Worm (Caenorhabditis elegans) whole organism, L1 larva: Measurements from ENCODE around the gene nspb-9.

ENCODE experiments used
- C34B4.2 ChIP-seq: sonication (generic microtip); optimal IDR thresholded peaks from 2 replicates; lab custom pipeline; 2017; ENCODE audit warnings: mild to moderate bottlenecking, missing genetic modification characterization, missing compliant biosample characterization
- aha-1 ChIP-seq: fragments of 150-350 bp; optimal IDR thresholded peaks from 2 replicates; lab custom pipeline; 2014; ENCODE audit warnings: missing biosample characterization, missing genetic modification characterization
- alr-1 ChIP-seq: fragments of 200-800 bp; sonication (Bioruptor generic); optimal IDR thresholded peaks from 2 replicates; lab custom pipeline; 2018; ENCODE audit warnings: borderline replicate concordance, mild to moderate bottlenecking, missing genetic modification characterization, missing compliant biosample characterization
- aly-2 ChIP-seq: fragments of 150-350 bp; optimal IDR thresholded peaks from 2 replicates; lab custom pipeline; 2014; ENCODE audit warnings: missing biosample characterization, missing genetic modification characterization
- ceh-82 ChIP-seq, 3 experiments: fragments of 150-350 bp in 1 of 3; sonication (generic microtip) in 2 of 3; optimal IDR thresholded peaks; 2 replicates each; lab custom pipeline; 2014 to 2017; ENCODE audit warnings: missing biosample characterization in 3 of 3, missing genetic modification characterization in 3 of 3
- ceh-88 ChIP-seq: fragments of 200-800 bp; sonication (Bioruptor generic); IDR thresholded peaks from 2 replicates; pipeline ENCODE4 v1.3.6; 2022; ENCODE audit warnings: missing genetic modification characterization, missing compliant biosample characterization
- dpl-1 ChIP-seq, 3 experiments: fragments of 150-350 bp in 2 of 3; sonication (generic microtip) in 1 of 3; optimal IDR thresholded peaks; 2 replicates each; lab custom pipeline; 2014 to 2017; ENCODE audit warnings: missing biosample characterization in 3 of 3, missing genetic modification characterization in 3 of 3, missing genetic modification reagents in 3 of 3
- efl-1 ChIP-seq, 4 experiments: fragments of 150-350 bp; optimal IDR thresholded peaks in 3 of 4; peaks in 1 of 4; 1 replicate in 1 of 4; 2 replicates in 3 of 4; lab custom pipeline; 2014; ENCODE audit warnings: missing biosample characterization in 2 of 4, missing genetic modification characterization in 2 of 4, missing genetic modification reagents in 2 of 4
- egl-13 ChIP-seq: sonication (generic microtip); optimal IDR thresholded peaks from 2 replicates; lab custom pipeline; 2016; ENCODE audit warnings: missing genotype, missing genetic modification reagents, missing genetic modification characterization, missing compliant biosample characterization
- elt-2 ChIP-seq: sonication (generic microtip); optimal IDR thresholded peaks from 2 replicates; lab custom pipeline; 2016; ENCODE audit warnings: missing genetic modification characterization, mild to moderate bottlenecking, inconsistent platforms, missing compliant biosample characterization, missing genetic modification reagents
- fkh-10 ChIP-seq: sonication (generic microtip); optimal IDR thresholded peaks from 2 replicates; lab custom pipeline; 2017; ENCODE audit warnings: missing biosample characterization, missing genetic modification reagents, missing genetic modification characterization
- fkh-4 ChIP-seq: sonication (generic microtip); optimal IDR thresholded peaks from 2 replicates; lab custom pipeline; 2016; ENCODE audit warnings: missing compliant biosample characterization, missing genetic modification characterization, borderline replicate concordance
- grh-1 ChIP-seq: fragments of 200-800 bp; sonication (Bioruptor generic); IDR thresholded peaks from 2 replicates; pipeline ENCODE4 v1.3.6; 2022; ENCODE audit warnings: missing genetic modification reagents, missing genetic modification characterization, missing compliant biosample characterization
- hpl-2 ChIP-seq: fragments of 150-350 bp; optimal IDR thresholded peaks from 2 replicates; lab custom pipeline; 2014; ENCODE audit warnings: missing biosample characterization, missing genetic modification reagents, missing genetic modification characterization
- irx-1 ChIP-seq: sonication (generic microtip); optimal IDR thresholded peaks from 2 replicates; lab custom pipeline; 2016; ENCODE audit warnings: missing genetic modification characterization, missing compliant biosample characterization
- isw-1 ChIP-seq: fragments of 200-800 bp; sonication (Bioruptor generic); IDR thresholded peaks from 2 replicates; pipeline ENCODE4 v1.3.6; 2022; ENCODE audit warnings: missing genetic modification characterization, missing compliant biosample characterization
- lin-14 ChIP-seq: fragments of 200-800 bp; sonication (Bioruptor generic); optimal IDR thresholded peaks from 2 replicates; lab custom pipeline; 2018; ENCODE audit warnings: mild to moderate bottlenecking, missing genetic modification characterization, moderate library complexity, missing compliant biosample characterization
- mab-9 ChIP-seq: fragments of 200-800 bp; sonication (Bioruptor generic); IDR thresholded peaks from 2 replicates; pipeline ENCODE4 v1.3.6; 2022; ENCODE audit warnings: missing genetic modification reagents, missing genetic modification characterization, missing compliant biosample characterization
- mef-2 ChIP-seq: fragments of 150-350 bp; optimal IDR thresholded peaks from 2 replicates; lab custom pipeline; 2014; ENCODE audit warnings: missing biosample characterization, missing genetic modification characterization
- nhr-237 ChIP-seq: fragments of 150-350 bp; optimal IDR thresholded peaks from 2 replicates; lab custom pipeline; 2014; ENCODE audit warnings: missing biosample characterization, missing genetic modification characterization
- nhr-47 ChIP-seq: sonication (generic microtip); optimal IDR thresholded peaks from 2 replicates; lab custom pipeline; 2016; ENCODE audit warnings: mild to moderate bottlenecking, missing genetic modification characterization, moderate library complexity, missing compliant biosample characterization
- nhr-77 ChIP-seq: fragments of 150-350 bp; optimal IDR thresholded peaks from 2 replicates; lab custom pipeline; 2014; ENCODE audit warnings: missing biosample characterization, missing genetic modification characterization
- nhr-90 ChIP-seq: sonication (generic microtip); optimal IDR thresholded peaks from 2 replicates; lab custom pipeline; 2016; ENCODE audit warnings: mild to moderate bottlenecking, missing genetic modification characterization, missing compliant biosample characterization; ENCODE audit not compliant: poor library complexity
- pag-3 ChIP-seq: sonication (generic microtip); optimal IDR thresholded peaks from 2 replicates; lab custom pipeline; 2017; ENCODE audit warnings: missing genetic modification characterization, mild to moderate bottlenecking, missing compliant biosample characterization, antibody characterized with exemption, borderline replicate concordance; ENCODE audit not compliant: insufficient read depth
- pax-3 ChIP-seq: fragments of 200-800 bp; sonication (Bioruptor generic); optimal IDR thresholded peaks from 2 replicates; lab custom pipeline; 2018; ENCODE audit warnings: mild to moderate bottlenecking, missing genetic modification characterization, moderate library complexity, missing compliant biosample characterization
- skn-1 ChIP-seq: fragments of 150-350 bp; optimal IDR thresholded peaks from 2 replicates; lab custom pipeline; 2014; ENCODE audit warnings: missing biosample characterization, missing genetic modification characterization
- sptf-1 ChIP-seq: fragments of 150-350 bp; optimal IDR thresholded peaks from 2 replicates; lab custom pipeline; 2014; ENCODE audit warnings: missing biosample characterization, missing genetic modification characterization
- unc-30 ChIP-seq: sonication (generic microtip); optimal IDR thresholded peaks from 2 replicates; lab custom pipeline; 2017; ENCODE audit warnings: missing biosample characterization, missing genetic modification characterization
- unc-62 ChIP-seq: fragments of 150-350 bp; optimal IDR thresholded peaks from 2 replicates; lab custom pipeline; 2014; ENCODE audit warnings: missing biosample characterization, missing genetic modification reagents, missing genetic modification characterization
- unc-86 ChIP-seq: sonication (generic microtip); optimal IDR thresholded peaks from 2 replicates; lab custom pipeline; 2016; ENCODE audit warnings: missing genetic modification characterization, missing compliant biosample characterization
- zag-1 ChIP-seq: fragments of 150-350 bp; optimal IDR thresholded peaks from 2 replicates; lab custom pipeline; 2014; ENCODE audit warnings: missing biosample characterization, missing genetic modification characterization
- ztf-11 ChIP-seq, 2 experiments: sonication (generic microtip); optimal IDR thresholded peaks; 2 replicates each; lab custom pipeline; 2016 to 2017; ENCODE audit warnings: missing genetic modification characterization in 2 of 2, missing biosample characterization in 1 of 2, missing compliant biosample characterization in 1 of 2
- ztf-4 ChIP-seq: fragments of 150-350 bp; optimal IDR thresholded peaks from 2 replicates; lab custom pipeline; 2014; ENCODE audit warnings: missing biosample characterization, missing genetic modification characterization

nspb-9 gene

DNA sequence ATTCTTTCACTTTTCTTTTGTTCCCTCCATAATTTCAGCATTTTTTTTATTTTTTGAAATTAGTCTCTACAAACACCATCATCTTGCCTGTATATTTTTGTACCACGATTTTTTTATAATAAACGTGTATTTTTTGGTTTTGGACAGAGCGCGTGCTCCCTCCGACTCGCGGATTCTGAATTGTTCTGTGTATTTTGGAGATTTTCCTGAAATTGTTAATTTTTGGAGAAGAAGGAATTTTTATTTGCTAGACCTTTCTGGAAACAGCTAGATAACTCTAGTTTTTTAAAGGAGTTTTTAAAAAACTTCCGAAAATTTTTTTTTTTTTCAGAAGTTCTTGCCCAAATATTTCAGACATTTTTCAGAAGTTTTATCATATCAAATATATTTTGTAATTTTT lies 4.2 kb upstream of the nspb-9 start, which contains the start of gene C01G12.13:
Gene C01G12.13, plus strand, starts transcription at position 301 of the 400 bp plus-strand sequence.
- TF ChIP-seq unc-62 (no peak), egl-13 (no peak)

- TF ChIP-seq fkh-4 (tag; lab: Kevin White, UChicago) (no peak), lin-14 (GFP tag; lab: Kevin White, UChicago) (no peak), ztf-11 (tag; optimal IDR thresholded peaks at IDR 0.05; lab: Kevin White, UChicago) (no peak), mef-2 (no peak), sptf-1 (tag; lab: Kevin White, UChicago) (no peak), skn-1 (no peak), aly-2 (tag; lab: Kevin White, UChicago) (no peak), pax-3 (tag; lab: Kevin White, UChicago) (no peak), irx-1 (tag; lab: Kevin White, UChicago) (no peak), aha-1 (tag; lab: Kevin White, UChicago) (no peak), C34B4.2 (no peak), nhr-237 (tag; lab: Kevin White, UChicago) (no peak), alr-1 (tag; lab: Kevin White, UChicago) (no peak), ztf-4 (tag; lab: Kevin White, UChicago) (no peak), elt-2 (tag; lab: Kevin White, UChicago) (no peak), nhr-77 (no peak), isw-1 (GFP tag; lab: Robert Waterston, UW) (no peak)
Observed at ce11 chrII:14578013-14578412, 2.6 kb upstream of the nspb-9 start, which contains the start of gene nspb-7. Gene nspb-7 (plus strand): TSS chrII:14578313.

DNA sequence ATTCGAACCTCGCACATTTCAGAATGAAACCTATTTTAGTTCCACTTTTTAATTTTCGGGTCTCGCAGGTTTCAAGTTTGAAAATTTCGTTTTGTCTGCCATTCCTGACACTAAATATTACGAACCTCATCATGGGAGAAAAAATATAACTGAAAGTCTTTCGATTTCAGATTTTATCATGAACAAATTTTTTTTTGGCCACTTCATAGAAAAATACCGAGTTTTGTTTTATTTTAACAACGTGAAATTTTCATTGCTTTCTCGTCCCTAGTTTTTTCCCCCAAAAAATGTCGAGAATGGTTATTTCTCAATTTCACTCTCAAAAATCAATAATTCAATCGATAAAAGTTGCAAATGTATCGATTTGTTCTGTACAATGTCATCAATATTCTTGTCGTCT lies 1.9 kb upstream of the nspb-9 start, which contains the start of gene C01G12.9:
Gene C01G12.9, plus strand, starts transcription at position 301 of the 400 bp plus-strand sequence.
- TF ChIP-seq unc-86 (tag; lab: Kevin White, UChicago) (no peak), efl-1 (optimal IDR thresholded peaks at IDR 0.05; lab: Kevin White, UChicago) (no peak), efl-1 (GFP tag; optimal IDR thresholded peaks at IDR 0.05 in 1 of 2; lab: Kevin White, UChicago) (peak in 1 of 2 experiments; percentile 51), grh-1 (GFP tag; lab: Robert Waterston, UW) (no peak), unc-30 (no peak), fkh-10 (GFP tag; lab: Kevin White, UChicago) (no peak), fkh-4 (tag; lab: Kevin White, UChicago) (no peak)

DNA sequence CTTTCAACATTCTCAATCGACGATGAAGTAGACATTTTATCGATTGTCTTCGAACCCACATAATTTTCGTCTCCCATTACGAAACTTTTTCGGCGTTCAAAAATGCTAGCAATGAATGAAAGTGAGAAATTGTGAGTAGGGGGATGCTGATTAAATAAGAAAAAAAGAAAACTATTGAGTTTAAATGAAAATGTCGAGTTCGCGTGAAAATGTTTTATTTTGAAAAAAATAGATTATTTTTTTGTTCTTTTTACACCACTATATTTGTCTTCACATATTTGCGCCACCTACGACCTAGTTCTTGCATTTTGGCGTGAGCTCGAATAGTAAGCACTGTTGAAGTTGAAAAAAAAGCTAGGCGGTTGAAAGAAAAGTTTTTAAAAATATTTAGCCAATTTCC lies 1.5 kb downstream of the nspb-9 start, which contains the start of gene C01G12.3:
Gene C01G12.3, minus strand, starts transcription at position 101 of the 400 bp plus-strand sequence.
- no peak for TF ChIP-seq hpl-2
- TF ChIP-seq zag-1 (tag; lab: Kevin White, UChicago), result no peak
- no peak for TF ChIP-seq pag-3 (tag; lab: Kevin White, UChicago)
- TF ChIP-seq ceh-88 (GFP tag; lab: Robert Waterston, UW), result no peak
- TF ChIP-seq nhr-90, result no peak
- no peak for TF ChIP-seq mab-9 (GFP tag; lab: Robert Waterston, UW)
- TF ChIP-seq dpl-1 (GFP tag; optimal IDR thresholded peaks at IDR 0.05; lab: Kevin White, UChicago), result no peak
- no peak for TF ChIP-seq nhr-47

- no peak for TF ChIP-seq fkh-4 (tag; lab: Kevin White, UChicago)
Observed at ce11 chrII:14587407-14587806, 6.7 kb downstream of the nspb-9 start, which contains the start of gene C01G12.5. Gene C01G12.5 (minus strand): TSS chrII:14587507.

DNA sequence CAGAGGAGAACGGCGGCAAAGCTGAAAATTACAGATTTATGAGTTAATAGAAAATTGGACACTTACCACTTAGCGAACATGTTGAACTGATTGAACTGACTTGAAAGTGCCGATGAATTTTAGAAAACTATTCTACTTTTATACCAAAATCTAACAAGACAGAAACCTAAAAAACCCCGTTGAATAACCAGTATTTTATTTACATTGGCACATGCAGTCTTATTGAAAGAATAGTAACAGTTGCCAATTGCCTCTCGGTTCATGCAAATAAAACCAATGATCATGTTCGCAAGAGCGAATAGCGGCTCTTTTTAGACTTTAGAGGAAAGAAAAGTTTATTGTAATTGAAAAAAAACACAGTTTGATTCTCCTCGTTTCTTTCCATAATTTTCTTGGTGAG lies 7.5 kb downstream of the nspb-9 start, which contains the start of gene nspb-10:
Gene nspb-10, minus strand, starts transcription at position 101 of the 400 bp plus-strand sequence.
- TF ChIP-seq ceh-82 (tag; optimal IDR thresholded peaks at IDR 0.05; lab: Kevin White, UChicago) (no peak), pag-3 (tag; lab: Kevin White, UChicago) (no peak), efl-1 (optimal IDR thresholded peaks at IDR 0.05; lab: Kevin White, UChicago) (no peak), efl-1 (GFP tag; optimal IDR thresholded peaks at IDR 0.05 in 1 of 2; lab: Kevin White, UChicago) (no peak)
